Fruit fly (Drosophila melanogaster): ENCODE measurements around the gene CG18530.

The CG18530 gene

DNA sequence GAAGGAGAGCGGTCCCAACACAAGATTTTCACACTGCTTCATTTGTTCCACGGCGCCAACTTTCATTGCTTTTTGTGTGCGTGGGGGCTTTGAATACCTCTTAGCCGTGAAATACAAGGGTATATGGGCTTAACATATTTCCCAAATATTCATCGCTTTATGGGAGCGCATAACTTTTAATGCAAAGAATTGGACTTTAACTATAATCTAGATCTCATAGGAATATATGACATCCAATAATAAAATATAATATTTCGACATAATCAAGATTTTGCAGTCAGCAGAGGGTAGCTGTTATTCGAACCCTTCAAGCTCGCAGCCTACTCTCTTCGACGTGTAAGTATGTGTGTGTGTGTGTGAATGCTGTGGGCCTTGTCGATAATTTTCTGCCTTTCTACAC lies 41.5 kb upstream of the CG18530 start (continued):
- peak; percentile 38 for TF ChIP-seq CG15514 (GFP tag; optimal IDR thresholded peaks at IDR 0.05)
- no peak for TF ChIP-seq CG18262 (tag; optimal IDR thresholded peaks at IDR 0.05)
- peak; percentile 15 for TF ChIP-seq CG12769 (tag; optimal IDR thresholded peaks at IDR 0.05)
- no peak for TF ChIP-seq CG17829 (tag; optimal IDR thresholded peaks at IDR 0.05)
- 0 out of 2 replicates have a peak, but pooled peaks have one; percentile 35 for TF ChIP-seq sob (GFP tag; IDR thresholded peaks at IDR 0.05)
- peak; percentile 66 for TF ChIP-seq gem (tag; optimal IDR thresholded peaks at IDR 0.05)
- TF ChIP-seq CG6689 (GFP tag; IDR thresholded peaks at IDR 0.05): peak; percentile 44
- peak; percentile 17 for TF ChIP-seq CG9817 (tag; optimal IDR thresholded peaks at IDR 0.05)
- peak; percentile 64 for TF ChIP-seq CG2120 (GFP tag; optimal IDR thresholded peaks at IDR 0.05)
- TF ChIP-seq Pdp1 (GFP tag; optimal IDR thresholded peaks at IDR 0.05): peak in 1 of 2 experiments; percentile 13
- TF ChIP-seq esg (GFP tag; conservative IDR thresholded peaks at IDR 0.05): 0 out of 2 replicates have a peak, but pooled peaks have one; percentile 21
- TF ChIP-seq TFAM (GFP tag; optimal IDR thresholded peaks at IDR 0.05): no peak
- TF ChIP-seq CG12236 (GFP tag; optimal IDR thresholded peaks at IDR 0.05): no peak
- TF ChIP-seq crol (GFP tag; IDR thresholded peaks at IDR 0.05): no peak
- TF ChIP-seq CG4730 (GFP tag; IDR thresholded peaks at IDR 0.05): peak; percentile 46; the same call in 1 of the 2 replicates
- TF ChIP-seq CG13894 (tag; optimal IDR thresholded peaks at IDR 0.05): no peak
- peak; percentile 7 for TF ChIP-seq Hand (GFP tag; optimal IDR thresholded peaks at IDR 0.05)
- TF ChIP-seq CG2712 (tag; optimal IDR thresholded peaks at IDR 0.05): peak; percentile 24
- peak; percentile 6 for TF ChIP-seq CG6813 (GFP tag; optimal IDR thresholded peaks at IDR 0.05)
- no peak for TF ChIP-seq CG11696 (GFP tag; IDR thresholded peaks at IDR 0.05)
- peak in 1 of 2 experiments; percentile 58 for TF ChIP-seq eve (GFP tag; optimal IDR thresholded peaks at IDR 0.05)
- TF ChIP-seq pb (GFP tag; optimal IDR thresholded peaks at IDR 0.05): no peak
- peak; percentile 15 for TF ChIP-seq CG10209 (GFP tag; optimal IDR thresholded peaks at IDR 0.05)
- TF ChIP-seq CG31388 (GFP tag; optimal IDR thresholded peaks at IDR 0.05): no peak
- peak; percentile 36 for TF ChIP-seq Med (GFP tag)
- no peak for TF ChIP-seq CG15601 (tag; optimal IDR thresholded peaks at IDR 0.05)
- peak; percentile 14 for TF ChIP-seq CoRest (tag; optimal IDR thresholded peaks at IDR 0.05)
- no peak for TF ChIP-seq Sry-δ (GFP tag; optimal IDR thresholded peaks at IDR 0.05)
- TF ChIP-seq CG14014 (GFP tag; IDR thresholded peaks at IDR 0.05): 0 out of 2 replicates have a peak, but pooled peaks have one; percentile 17
- TF ChIP-seq Fer3 (tag; optimal IDR thresholded peaks at IDR 0.05): peak; percentile 32
- TF ChIP-seq slou (GFP tag; optimal IDR thresholded peaks at IDR 0.05): no peak
- TF ChIP-seq CG7357 (GFP tag; IDR thresholded peaks at IDR 0.05): no peak
- TF ChIP-seq row (GFP tag; IDR thresholded peaks at IDR 0.05): peak; percentile 79; the same call in 2 of the 3 replicates
- no peak for TF ChIP-seq CG18476 (GFP tag; optimal IDR thresholded peaks at IDR 0.05)
- no peak for TF ChIP-seq CG30020 (tag; optimal IDR thresholded peaks at IDR 0.05)
- no peak for TF ChIP-seq CG10366 (GFP tag; IDR thresholded peaks at IDR 0.05)
- TF ChIP-seq toy (GFP tag; IDR thresholded peaks at IDR 0.05): no peak
- TF ChIP-seq Mrtf (GFP tag; IDR thresholded peaks at IDR 0.05): 0 out of 3 replicates have a peak, but pooled peaks have one; percentile 8
- no peak for TF ChIP-seq CG14667 (GFP tag; IDR thresholded peaks at IDR 0.05)
- no peak for TF ChIP-seq peb (GFP tag; IDR thresholded peaks at IDR 0.05)
- TF ChIP-seq dysf (GFP tag; IDR thresholded peaks at IDR 0.05): peak; percentile 65
- no peak for TF ChIP-seq CG10321 (GFP tag; IDR thresholded peaks at IDR 0.05)
- peak; percentile 33 for TF ChIP-seq Blimp-1 (GFP tag; optimal IDR thresholded peaks at IDR 0.05)
- TF ChIP-seq CG2889 (GFP tag; IDR thresholded peaks at IDR 0.05): 0 out of 3 replicates have a peak, but pooled peaks have one; percentile 36
- TF ChIP-seq Xbp1 (GFP tag; optimal IDR thresholded peaks at IDR 0.05): peak; percentile 39
- TF ChIP-seq CG12659 (GFP tag; optimal IDR thresholded peaks at IDR 0.05): no peak
- no peak for TF ChIP-seq CG8290 (GFP tag; optimal IDR thresholded peaks at IDR 0.05)
- TF ChIP-seq CG8290 (tag; optimal IDR thresholded peaks at IDR 0.05): no peak
- peak; percentile 28; the same call in 1 of the 2 replicates for TF ChIP-seq E2f1 (GFP tag; IDR thresholded peaks at IDR 0.05)
- no peak for TF ChIP-seq Usf (GFP tag; optimal IDR thresholded peaks at IDR 0.05)
- TF ChIP-seq lmd (GFP tag; IDR thresholded peaks at IDR 0.05): peak; percentile 29; the same call in 1 of the 2 replicates

All from whole organism, embryonic.